Worm (Caenorhabditis elegans) whole organism, L3 larva: Measurements from ENCODE around the gene K09F6.10.

ENCODE experiments used
- R02D3.7 ChIP-seq: fragments of 150-350 bp; optimal IDR thresholded peaks from 2 replicates; lab custom pipeline; 2014; ENCODE audit warnings: missing biosample characterization, missing genetic modification characterization
- ZK546.5 ChIP-seq: sonication (generic microtip); optimal IDR thresholded peaks from 2 replicates; lab custom pipeline; 2017; ENCODE audit warnings: missing biosample characterization, missing genetic modification characterization
- ama-1 ChIP-seq: fragments of 150-350 bp; optimal IDR thresholded peaks from 2 replicates; lab custom pipeline; 2018
- ceh-16 ChIP-seq: sonication (generic microtip); optimal IDR thresholded peaks from 2 replicates; lab custom pipeline; 2017; ENCODE audit warnings: missing biosample characterization, missing genetic modification characterization
- ceh-28 ChIP-seq: fragments of 150-350 bp; optimal IDR thresholded peaks from 2 replicates; lab custom pipeline; 2014; ENCODE audit warnings: missing biosample characterization, missing genetic modification reagents, missing genetic modification characterization
- ceh-82 ChIP-seq: fragments of 150-350 bp; optimal IDR thresholded peaks from 2 replicates; lab custom pipeline; 2014; ENCODE audit warnings: missing biosample characterization, missing genetic modification characterization
- ceh-9 ChIP-seq: sonication (generic microtip); optimal IDR thresholded peaks from 2 replicates; lab custom pipeline; 2018; ENCODE audit warnings: missing biosample characterization, missing genetic modification characterization
- egl-5 ChIP-seq: fragments of 150-350 bp; optimal IDR thresholded peaks from 2 replicates; lab custom pipeline; 2017; ENCODE audit warnings: missing biosample characterization, missing genetic modification reagents, missing genetic modification characterization, inconsistent platforms
- elt-1 ChIP-seq: fragments of 150-350 bp; optimal IDR thresholded peaks from 2 replicates; lab custom pipeline; 2014; ENCODE audit warnings: missing biosample characterization, missing genetic modification characterization
- elt-2 ChIP-seq: sonication (generic microtip); optimal IDR thresholded peaks from 2 replicates; lab custom pipeline; 2016; ENCODE audit warnings: missing genetic modification reagents, mild to moderate bottlenecking, missing genetic modification characterization, missing compliant biosample characterization
- elt-3 ChIP-seq, 3 experiments: fragments of 150-350 bp in 1 of 3; sonication (generic microtip) in 2 of 3; optimal IDR thresholded peaks; 2 replicates in 2 of 3; 4 replicates in 1 of 3; lab custom pipeline; 2014 to 2017; ENCODE audit warnings: missing biosample characterization in 3 of 3, missing genetic modification characterization in 3 of 3
- fkh-10 ChIP-seq: sonication (generic microtip); optimal IDR thresholded peaks from 2 replicates; lab custom pipeline; 2017; ENCODE audit warnings: missing biosample characterization, missing genetic modification reagents, missing genetic modification characterization
- fkh-2 ChIP-seq: fragments of 150-350 bp; optimal IDR thresholded peaks from 2 replicates; lab custom pipeline; 2014; ENCODE audit warnings: missing biosample characterization, missing genetic modification reagents, missing genetic modification characterization
- fos-1 ChIP-seq: fragments of 150-350 bp; optimal IDR thresholded peaks from 2 replicates; lab custom pipeline; 2014; ENCODE audit warnings: missing biosample characterization, missing genetic modification characterization
- jun-1 ChIP-seq: fragments of 150-350 bp; optimal IDR thresholded peaks from 2 replicates; lab custom pipeline; 2014; ENCODE audit warnings: missing biosample characterization, missing genetic modification reagents, missing genetic modification characterization
- lin-15B ChIP-seq: fragments of 150-350 bp; optimal IDR thresholded peaks from 2 replicates; lab custom pipeline; 2014; ENCODE audit warnings: missing biosample characterization, missing genetic modification characterization
- lin-39 ChIP-seq: fragments of 150-350 bp; optimal IDR thresholded peaks from 2 replicates; lab custom pipeline; 2018; ENCODE audit warnings: missing biosample characterization, missing genetic modification reagents, missing genetic modification characterization
- lsy-12 ChIP-seq: sonication (generic microtip); optimal IDR thresholded peaks from 2 replicates; lab custom pipeline; 2016; ENCODE audit warnings: mild to moderate bottlenecking, missing genetic modification characterization, missing compliant biosample characterization
- mdl-1 ChIP-seq: fragments of 150-350 bp; optimal IDR thresholded peaks from 2 replicates; lab custom pipeline; 2014; ENCODE audit warnings: missing biosample characterization, missing genetic modification characterization
- nfya-1 ChIP-seq: sonication (generic microtip); optimal IDR thresholded peaks from 2 replicates; lab custom pipeline; 2017; ENCODE audit warnings: missing genetic modification characterization, mild to moderate bottlenecking, missing compliant biosample characterization, antibody characterized with exemption, moderate library complexity; ENCODE audit not compliant: insufficient read depth
- nhr-11 ChIP-seq: fragments of 150-350 bp; optimal IDR thresholded peaks from 2 replicates; lab custom pipeline; 2014; ENCODE audit warnings: missing biosample characterization, missing genetic modification characterization
- nhr-12 ChIP-seq: fragments of 150-350 bp; optimal IDR thresholded peaks from 2 replicates; lab custom pipeline; 2014; ENCODE audit warnings: missing biosample characterization, missing genetic modification characterization
- nhr-23 ChIP-seq: fragments of 150-350 bp; optimal IDR thresholded peaks from 2 replicates; lab custom pipeline; 2014; ENCODE audit warnings: missing biosample characterization, missing genetic modification reagents, missing genetic modification characterization
- nhr-237 ChIP-seq: fragments of 150-350 bp; optimal IDR thresholded peaks from 2 replicates; lab custom pipeline; 2014; ENCODE audit warnings: missing biosample characterization, missing genetic modification characterization
- nhr-28 ChIP-seq: fragments of 150-350 bp; optimal IDR thresholded peaks from 2 replicates; lab custom pipeline; 2014; ENCODE audit warnings: missing biosample characterization, missing genetic modification characterization
- nhr-43 ChIP-seq: sonication (generic microtip); optimal IDR thresholded peaks from 2 replicates; lab custom pipeline; 2016; ENCODE audit warnings: mild to moderate bottlenecking, missing genetic modification characterization, missing compliant biosample characterization; ENCODE audit not compliant: poor library complexity, severe bottlenecking
- nhr-76 ChIP-seq: fragments of 150-350 bp; sonication (generic microtip); optimal IDR thresholded peaks from 5 replicates; lab custom pipeline; 2014; ENCODE audit warnings: missing biosample characterization, missing genetic modification characterization
- nhr-77 ChIP-seq: fragments of 150-350 bp; optimal IDR thresholded peaks from 2 replicates; lab custom pipeline; 2014; ENCODE audit warnings: missing biosample characterization, missing genetic modification characterization
- pha-4 ChIP-seq: fragments of 150-350 bp; optimal IDR thresholded peaks from 2 replicates; lab custom pipeline; 2014; ENCODE audit warnings: missing biosample characterization, missing genetic modification reagents, missing genetic modification characterization
- pqm-1 ChIP-seq: fragments of 150-350 bp; optimal IDR thresholded peaks from 2 replicates; lab custom pipeline; 2017; ENCODE audit warnings: missing biosample characterization, missing genetic modification characterization, inconsistent platforms
- skn-1 ChIP-seq: fragments of 150-350 bp; optimal IDR thresholded peaks from 2 replicates; lab custom pipeline; 2014; ENCODE audit warnings: missing biosample characterization, missing genetic modification characterization
- snpc-4 ChIP-seq: fragments of 150-350 bp; optimal IDR thresholded peaks from 2 replicates; lab custom pipeline; 2014; ENCODE audit warnings: missing biosample characterization, missing genetic modification characterization
- unc-39 ChIP-seq: sonication (generic microtip); optimal IDR thresholded peaks from 4 replicates; lab custom pipeline; 2017; ENCODE audit warnings: missing biosample characterization, missing genetic modification characterization
- unc-62 ChIP-seq: fragments of 150-350 bp; sonication (generic microtip); optimal IDR thresholded peaks from 4 replicates; lab custom pipeline; 2014; ENCODE audit warnings: missing biosample characterization, missing genetic modification reagents, missing genetic modification characterization
- zag-1 ChIP-seq: fragments of 150-350 bp; optimal IDR thresholded peaks from 2 replicates; lab custom pipeline; 2014; ENCODE audit warnings: missing biosample characterization, missing genetic modification characterization

K09F6.10 gene

DNA sequence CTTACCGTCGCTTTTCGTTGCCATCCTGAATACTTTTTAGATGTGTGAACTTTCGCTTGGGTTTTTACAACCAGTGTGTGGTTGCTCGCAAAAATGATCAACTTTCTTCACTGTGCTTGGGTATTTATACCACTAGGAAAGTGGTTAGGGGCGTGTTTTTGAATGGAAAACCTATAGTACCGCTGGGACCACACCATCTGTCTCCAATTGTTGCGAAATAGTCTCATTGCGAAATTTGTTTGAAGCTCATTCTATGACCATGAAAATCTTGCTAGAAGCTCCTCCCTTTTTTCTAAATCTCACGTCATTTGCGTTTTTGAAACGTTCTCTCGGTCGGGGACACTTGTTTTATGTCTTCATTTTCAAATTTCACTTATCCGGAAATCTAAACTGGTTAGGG is at the start of gene K09F6.10, which contains the start of gene K09F6.13:
K09F6.10 (minus strand) TSS at position 86 of the 400 bp plus-strand sequence.
K09F6.13 (plus strand) TSS at position 317 of the 400 bp plus-strand sequence.
- no peak for TF ChIP-seq lsy-12 (tag; lab: Kevin White, UChicago)
- TF ChIP-seq jun-1, result no peak
- peak; percentile 33 for TF ChIP-seq lin-39

DNA sequence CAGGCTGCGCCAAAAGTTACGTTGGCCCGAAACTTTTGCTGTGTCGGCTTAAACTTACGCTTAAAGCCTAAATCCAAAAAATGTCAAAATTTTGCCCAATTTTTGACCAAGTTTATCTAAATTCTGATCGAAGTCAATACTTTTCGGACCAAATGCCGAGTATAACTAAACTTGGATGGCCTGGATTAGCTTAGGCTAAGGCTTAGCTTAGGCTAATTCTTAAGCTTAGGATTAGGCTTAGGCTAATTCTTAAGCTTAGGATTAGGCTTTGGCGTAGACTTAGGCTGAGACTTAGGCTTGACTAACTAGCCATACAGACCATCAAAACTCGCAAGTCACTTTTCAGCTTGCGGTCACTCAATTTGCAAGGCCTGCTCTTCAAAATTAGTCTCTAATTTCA is 47.5 kb upstream of the K09F6.10 start:
- TF ChIP-seq ceh-82 (tag; lab: Kevin White, UChicago) (no peak), skn-1 (tag; lab: Kevin White, UChicago) (no peak), nhr-12 (tag; lab: Kevin White, UChicago) (no peak), ceh-16 (no peak), unc-39 (tag; lab: Kevin White, UChicago) (no peak), zag-1 (no peak), snpc-4 (tag; lab: Kevin White, UChicago) (no peak), fos-1 (tag; lab: Kevin White, UChicago) (no peak), nfya-1 (tag; lab: Kevin White, UChicago) (no peak), nhr-76 (tag; lab: Kevin White, UChicago) (no peak), fkh-2 (no peak), nhr-237 (tag; lab: Kevin White, UChicago) (no peak), egl-5 (tag; lab: Kevin White, UChicago) (no peak), nhr-43 (no peak), lin-39 (no peak), ZK546.5 (tag; lab: Kevin White, UChicago) (no peak), nhr-28 (tag; lab: Kevin White, UChicago) (no peak), jun-1 (no peak), lin-15B (no peak), elt-2 (tag; lab: Kevin White, UChicago) (no peak)

DNA sequence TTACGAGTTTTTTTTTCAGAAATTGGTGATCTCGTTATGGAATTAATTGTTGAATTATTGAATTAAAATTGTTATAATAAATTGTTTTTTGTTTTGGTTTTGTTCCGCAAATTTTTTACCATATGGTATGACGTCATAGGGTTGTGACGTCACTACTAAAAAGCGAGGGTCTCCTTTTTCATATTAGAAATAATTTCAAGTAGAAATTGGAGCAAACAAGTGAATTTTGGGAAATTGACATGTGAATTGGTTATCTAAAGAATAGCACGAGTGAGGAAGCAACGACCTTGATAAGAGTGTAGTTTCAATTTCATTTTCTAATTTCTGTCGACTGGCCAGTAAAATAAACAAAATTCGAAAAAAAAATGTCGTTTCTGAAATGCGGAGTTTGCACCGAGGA is 46.9 kb upstream of the K09F6.10 start, which contains the start of gene F43C11.7:
F43C11.7 (plus strand) TSS at position 326 of the 400 bp plus-strand sequence.
- TF ChIP-seq pha-4 (tag; lab: Kevin White, UChicago) (peak; percentile 51), ceh-9 (tag; lab: Kevin White, UChicago) (no peak), nhr-77 (tag; lab: Kevin White, UChicago) (no peak), elt-2 (tag; lab: Kevin White, UChicago) (peak; percentile 87), pqm-1 (tag; lab: Kevin White, UChicago) (peak; percentile 49)
- TF ChIP-seq, all 47 proteins: peak for 3

DNA sequence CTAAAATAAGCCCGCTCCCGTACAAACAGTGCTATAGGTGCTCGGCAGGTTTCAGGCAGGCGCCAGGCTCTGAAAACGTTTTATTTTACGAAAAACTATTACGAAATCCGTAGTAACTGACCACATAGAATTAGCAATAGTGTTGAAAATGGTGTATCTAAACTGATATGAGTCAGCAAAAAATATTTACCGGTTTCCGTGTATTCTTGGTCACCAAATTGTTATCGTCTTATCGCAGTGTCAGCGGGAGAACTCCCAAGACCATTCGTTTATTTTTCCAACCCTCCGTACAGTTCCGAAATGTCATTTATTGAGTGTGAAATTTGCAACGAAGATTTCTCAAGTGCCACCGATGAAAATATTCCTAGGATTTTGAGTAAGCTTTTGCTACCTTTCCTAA is 43.5 kb upstream of the K09F6.10 start, which contains the start of gene F43C11.8:
F43C11.8 (plus strand) TSS at position 301 of the 400 bp plus-strand sequence.
- TF ChIP-seq nhr-11 (no peak), skn-1 (tag; lab: Kevin White, UChicago) (no peak), ceh-9 (tag; lab: Kevin White, UChicago) (no peak), elt-3 (tag; optimal IDR thresholded peaks at IDR 0.05; lab: Kevin White, UChicago) (no peak), elt-1 (no peak), lsy-12 (tag; lab: Kevin White, UChicago) (no peak)

DNA sequence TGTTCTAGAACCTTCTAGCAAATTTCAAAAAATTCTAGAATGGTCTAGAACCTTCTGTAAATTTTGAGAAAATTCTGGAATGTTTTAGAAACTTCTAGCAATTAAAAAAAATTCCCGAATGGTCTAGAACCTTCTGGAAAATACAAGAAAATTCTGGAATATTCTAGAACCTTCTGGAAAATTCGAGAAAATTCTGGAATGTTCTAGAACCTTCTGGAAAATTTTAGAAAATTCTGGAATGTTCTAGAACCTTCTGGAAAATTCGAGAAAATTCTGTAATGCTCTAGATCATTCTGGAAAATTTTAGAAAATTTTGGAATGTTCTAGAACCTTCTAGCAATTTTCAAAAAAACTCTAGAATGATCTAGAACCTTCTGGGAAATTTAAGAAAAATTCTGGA is 41.8 kb upstream of the K09F6.10 start:
- TF ChIP-seq ceh-16, result no peak
- TF ChIP-seq jun-1, result no peak
- no peak for TF ChIP-seq nhr-28 (tag; lab: Kevin White, UChicago)
- no peak for TF ChIP-seq zag-1
- TF ChIP-seq ceh-28 (tag; lab: Kevin White, UChicago), result no peak
- no peak for TF ChIP-seq R02D3.7 (tag; lab: Kevin White, UChicago)
- no peak for TF ChIP-seq ama-1 (lab: Kevin White, UChicago)
- no peak for TF ChIP-seq nhr-23 (tag; lab: Kevin White, UChicago)
- TF ChIP-seq mdl-1 (tag; lab: Kevin White, UChicago), result no peak
- no peak for TF ChIP-seq elt-3 (tag; optimal IDR thresholded peaks at IDR 0.05; lab: Kevin White, UChicago)
- no peak for TF ChIP-seq pha-4 (tag; lab: Kevin White, UChicago)
- TF ChIP-seq fkh-10 (GFP tag; lab: Kevin White, UChicago), result no peak
- TF ChIP-seq unc-62 (GFP tag; lab: Kevin White, UChicago), result no peak
- TF ChIP-seq ZK546.5 (tag; lab: Kevin White, UChicago), result no peak
- no peak for TF ChIP-seq nhr-77 (tag; lab: Kevin White, UChicago)
- no peak for TF ChIP-seq fos-1 (tag; lab: Kevin White, UChicago)
